Fruit fly (Drosophila melanogaster): ENCODE measurements around the gene CG16888.

The CG16888 gene

DNA sequence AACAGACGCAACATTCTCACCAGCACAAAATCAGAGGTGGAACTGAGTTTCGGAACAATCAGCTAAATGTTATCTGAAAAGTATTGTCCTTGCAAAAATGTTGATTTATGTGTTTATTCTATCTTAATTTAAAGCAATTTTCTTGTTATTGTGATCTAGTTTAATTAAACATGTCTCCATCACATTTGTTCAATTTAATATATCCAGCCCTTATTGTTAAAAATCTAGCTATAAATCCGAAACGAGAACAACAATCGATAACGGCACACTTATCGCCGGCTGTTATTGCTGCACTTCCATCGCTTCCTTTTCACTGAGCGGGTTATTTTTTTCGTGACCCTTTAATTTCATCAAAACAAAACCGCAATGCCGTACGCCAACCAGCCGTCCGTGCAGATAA, 20.0 kb upstream of the CG16888 start, which contains the start of the genes GatC, PolG2 and Polr2C (continued):
- TF ChIP-seq CG8290 (GFP tag; optimal IDR thresholded peaks at IDR 0.05) (no peak), CG8290 (tag; optimal IDR thresholded peaks at IDR 0.05) (no peak), zen2 (GFP tag; IDR thresholded peaks at IDR 0.05; ENCODE audit: partially characterized antibody) (peak; percentile 56; the same call in 2 of the 3 replicates), gce (GFP tag; IDR thresholded peaks at IDR 0.05) (no peak), CG9817 (tag; optimal IDR thresholded peaks at IDR 0.05) (peak; percentile 40), wor (GFP tag; IDR thresholded peaks at IDR 0.05) (no peak), ken (GFP tag; IDR thresholded peaks at IDR 0.05) (peak; percentile 47; the same call in 1 of the 3 replicates), jing (GFP tag; optimal IDR thresholded peaks at IDR 0.05) (no peak), CG12769 (tag; optimal IDR thresholded peaks at IDR 0.05) (no peak), vvl (GFP tag; IDR thresholded peaks at IDR 0.05) (peak; percentile 70), Abd-B (GFP tag; optimal IDR thresholded peaks at IDR 0.05) (peak; percentile 36), bsh (GFP tag; optimal IDR thresholded peaks at IDR 0.05) (peak in 1 of 2 experiments; percentile 23), CG10565 (GFP tag; optimal IDR thresholded peaks at IDR 0.05) (no peak), CG8359 (GFP tag; optimal IDR thresholded peaks at IDR 0.05; ENCODE audit: borderline replicate concordance) (no peak), Dll (GFP tag; IDR thresholded peaks at IDR 0.05; ENCODE audit: partially characterized antibody) (peak; percentile 80), stwl (tag; optimal IDR thresholded peaks at IDR 0.05) (peak; percentile 68), gro (GFP tag; optimal IDR thresholded peaks at IDR 0.05) (peak; percentile 13), CG15011 (GFP tag; optimal IDR thresholded peaks at IDR 0.05) (no peak), Xrp1 (GFP tag; IDR thresholded peaks at IDR 0.05) (no peak), CG14965 (GFP tag; optimal IDR thresholded peaks at IDR 0.05; ENCODE audit: borderline replicate concordance) (no peak), mam (GFP tag; optimal IDR thresholded peaks at IDR 0.05) (peak; percentile 63), ap (GFP tag; IDR thresholded peaks at IDR 0.05) (no peak), br (optimal IDR thresholded peaks at IDR 0.05) (no peak), cwo (GFP tag; optimal IDR thresholded peaks at IDR 0.05) (no peak), NC2β (GFP tag; optimal IDR thresholded peaks at IDR 0.05) (peak; percentile 33), chn (GFP tag; optimal IDR thresholded peaks at IDR 0.05) (peak; percentile 58), zfh1 (GFP tag; IDR thresholded peaks at IDR 0.05) (peak; percentile 52; the same call in 1 of the 3 replicates), ewg (GFP tag; optimal IDR thresholded peaks at IDR 0.05) (no peak), CG10959 (GFP tag; IDR thresholded peaks at IDR 0.05) (no peak), sisA (GFP tag; IDR thresholded peaks at IDR 0.05) (no peak), esg (GFP tag; conservative IDR thresholded peaks at IDR 0.05) (peak; percentile 37; the same call in 1 of the 2 replicates), CG7987 (GFP tag; optimal IDR thresholded peaks at IDR 0.05) (no peak), CG16779 (GFP tag; IDR thresholded peaks at IDR 0.05) (no peak), CG12391 (tag; optimal IDR thresholded peaks at IDR 0.05) (peak; percentile 69), Dfd (GFP tag; optimal IDR thresholded peaks at IDR 0.05) (no peak), sqz (GFP tag; optimal IDR thresholded peaks at IDR 0.05) (no peak), CG11723 (GFP tag; optimal IDR thresholded peaks at IDR 0.05) (no peak), pita (GFP tag; optimal IDR thresholded peaks at IDR 0.05) (no peak), btn (GFP tag; optimal IDR thresholded peaks at IDR 0.05) (no peak), CG1529 (GFP tag; optimal IDR thresholded peaks at IDR 0.05) (no peak), CG12299 (tag; optimal IDR thresholded peaks at IDR 0.05) (peak; percentile 64), cg (GFP tag; optimal IDR thresholded peaks at IDR 0.05) (no peak), CG1647 (GFP tag; optimal IDR thresholded peaks at IDR 0.05) (no peak), Lhr (GFP tag; optimal IDR thresholded peaks at IDR 0.05) (peak; percentile 26), CTCF (GFP tag; optimal IDR thresholded peaks at IDR 0.05) (no peak), CG2120 (GFP tag; optimal IDR thresholded peaks at IDR 0.05) (peak; percentile 70), CG16863 (GFP tag; optimal IDR thresholded peaks at IDR 0.05) (peak; percentile 38), HHEX (GFP tag; optimal IDR thresholded peaks at IDR 0.05) (no peak), cato (GFP tag; optimal IDR thresholded peaks at IDR 0.05; ENCODE audit: borderline replicate concordance) (no peak), fru (optimal IDR thresholded peaks at IDR 0.05) (no peak), CG13424 (tag; optimal IDR thresholded peaks at IDR 0.05) (peak; percentile 43), NC2α (GFP tag; optimal IDR thresholded peaks at IDR 0.05) (no peak), psq (GFP tag; optimal IDR thresholded peaks at IDR 0.05) (no peak)

All from whole organism, embryonic.